Worm (Caenorhabditis elegans) whole organism, young adult: ENCODE data around the gene nxf-1.

Source experiments
- F49E8.2 ChIP-seq: sonication (generic microtip); optimal IDR thresholded peaks from 3 replicates; lab custom pipeline; 2017; ENCODE audit warnings: missing genetic modification characterization, mild to moderate bottlenecking, missing compliant biosample characterization, antibody characterized with exemption, moderate library complexity; ENCODE audit not compliant: insufficient read depth
- Y53F4B.3 ChIP-seq: fragments of 200-800 bp; sonication (Bioruptor generic); IDR thresholded peaks from 2 replicates; pipeline ENCODE4 v1.3.6; 2022; ENCODE audit warnings: missing genetic modification reagents, missing genetic modification characterization, missing compliant biosample characterization
- bed-2 ChIP-seq: fragments of 200-800 bp; sonication (Bioruptor generic); IDR thresholded peaks from 2 replicates; pipeline ENCODE4 v1.3.6; 2022; ENCODE audit warnings: missing genetic modification reagents, missing genetic modification characterization, missing compliant biosample characterization
- ceh-27 ChIP-seq: fragments of 200-800 bp; sonication (Bioruptor generic); optimal IDR thresholded peaks from 2 replicates; lab custom pipeline; 2018; ENCODE audit warnings: mild to moderate bottlenecking, missing genetic modification characterization, moderate library complexity, missing compliant biosample characterization
- efl-1 ChIP-seq: fragments of 150-350 bp; optimal IDR thresholded peaks from 2 replicates; lab custom pipeline; 2014; ENCODE audit warnings: missing biosample characterization, missing genetic modification reagents, missing genetic modification characterization
- fkh-3 ChIP-seq: sonication (generic microtip); optimal IDR thresholded peaks from 2 replicates; lab custom pipeline; 2016; ENCODE audit warnings: mild to moderate bottlenecking, missing genetic modification characterization, missing compliant biosample characterization
- gei-17 ChIP-seq: fragments of 200-800 bp; sonication (Bioruptor generic); optimal IDR thresholded peaks from 2 replicates; lab custom pipeline; 2018; ENCODE audit warnings: mild to moderate bottlenecking, missing genetic modification characterization, missing compliant biosample characterization
- him-1 ChIP-seq: sonication (generic microtip); optimal IDR thresholded peaks from 2 replicates; lab custom pipeline; 2016; ENCODE audit warnings: missing genotype, missing genetic modification reagents, missing genetic modification characterization, missing compliant biosample characterization
- lin-35 ChIP-seq, 3 experiments: fragments of 150-350 bp in 2 of 3; sonication (generic microtip) in 1 of 3; optimal IDR thresholded peaks; 2 replicates each; lab custom pipeline; 2014 to 2018; ENCODE audit warnings: missing biosample characterization in 3 of 3, missing genetic modification characterization in 3 of 3, missing genetic modification reagents in 3 of 3
- nfyb-1 ChIP-seq: fragments of 200-800 bp; sonication (Bioruptor generic); IDR thresholded peaks from 2 replicates; pipeline ENCODE4 v1.3.6; 2022; ENCODE audit warnings: missing genetic modification reagents, missing genetic modification characterization, missing compliant biosample characterization
- snpc-1.1 ChIP-seq: sonication (generic microtip); optimal IDR thresholded peaks from 2 replicates; lab custom pipeline; 2017; ENCODE audit warnings: missing genetic modification characterization, mild to moderate bottlenecking, missing compliant biosample characterization, antibody characterized with exemption, moderate library complexity, missing genotype, missing genetic modification reagents; ENCODE audit not compliant: insufficient read depth
- snpc-4 ChIP-seq, 5 experiments: fragments of 150-350 bp in 1 of 5; sonication (generic microtip) in 4 of 5; optimal IDR thresholded peaks; 2 replicates each; lab custom pipeline; 2014 to 2018; ENCODE audit warnings: missing genetic modification characterization in 5 of 5, missing biosample characterization in 3 of 5, antibody characterized with exemption in 2 of 5, mild to moderate bottlenecking in 2 of 5, missing compliant biosample characterization in 2 of 5, missing genotype in 2 of 5, moderate library complexity in 2 of 5, missing genetic modification reagents in 1 of 5

- TF ChIP-seq efl-1 (GFP tag; lab: Kevin White, UChicago) (no peak), lin-35 (GFP tag; optimal IDR thresholded peaks at IDR 0.05; lab: Kevin White, UChicago) (no peak), gei-17 (GFP tag; lab: Kevin White, UChicago) (no peak), snpc-4 (GFP tag; optimal IDR thresholded peaks at IDR 0.05; lab: Kevin White, UChicago) (no peak), snpc-4 (tag; optimal IDR thresholded peaks at IDR 0.05; lab: Kevin White, UChicago) (no peak), fkh-3 (tag; lab: Kevin White, UChicago) (no peak), him-1 (tag; lab: Kevin White, UChicago) (no peak), Y53F4B.3 (GFP tag; lab: Robert Waterston, UW) (no peak), ceh-27 (GFP tag; lab: Kevin White, UChicago) (no peak), nfyb-1 (GFP tag; lab: Robert Waterston, UW) (no peak), bed-2 (GFP tag; lab: Robert Waterston, UW) (no peak), snpc-1.1 (tag; lab: Kevin White, UChicago) (no peak), F49E8.2 (tag; lab: Kevin White, UChicago) (no peak)
Observed at ce11 chrV:14369412-14369811, 45.4 kb downstream of the nxf-1 start.
